Worm (Caenorhabditis elegans) whole organism, L4 larva: Measurements from ENCODE around the gene nipa-1.

Experiments
- D1046.2 ChIP-seq: fragments of 200-800 bp; sonication (Bioruptor generic); IDR thresholded peaks from 2 replicates; pipeline ENCODE4 v1.3.6; 2022; ENCODE audit warnings: missing genetic modification characterization, missing compliant biosample characterization
- Y105C5A.15 ChIP-seq: fragments of 200-800 bp; sonication (Bioruptor generic); IDR thresholded peaks from 2 replicates; pipeline ENCODE4 v1.3.6; 2022; ENCODE audit warnings: missing genetic modification characterization, missing compliant biosample characterization
- Y5F2A.4 ChIP-seq: fragments of 200-800 bp; sonication (Bioruptor generic); optimal IDR thresholded peaks from 2 replicates; lab custom pipeline; 2018; ENCODE audit warnings: mild to moderate bottlenecking, missing genetic modification characterization, missing compliant biosample characterization
- ama-1 ChIP-seq: fragments of 150-350 bp; optimal IDR thresholded peaks from 2 replicates; lab custom pipeline; 2014; ENCODE audit warnings: inconsistent platforms, mixed read lengths
- ctbp-1 ChIP-seq: fragments of 200-800 bp; sonication (Bioruptor generic); IDR thresholded peaks from 2 replicates; pipeline ENCODE4 v1.3.6; 2022; ENCODE audit warnings: missing genetic modification reagents, missing genetic modification characterization, missing compliant biosample characterization
- mep-1 ChIP-seq: fragments of 150-350 bp; sonication (generic microtip); optimal IDR thresholded peaks from 3 replicates; lab custom pipeline; 2014; ENCODE audit warnings: missing biosample characterization, missing genetic modification characterization
- pqm-1 ChIP-seq: sonication (generic microtip); optimal IDR thresholded peaks from 2 replicates; lab custom pipeline; 2017; ENCODE audit warnings: missing biosample characterization, missing genetic modification characterization

DNA sequence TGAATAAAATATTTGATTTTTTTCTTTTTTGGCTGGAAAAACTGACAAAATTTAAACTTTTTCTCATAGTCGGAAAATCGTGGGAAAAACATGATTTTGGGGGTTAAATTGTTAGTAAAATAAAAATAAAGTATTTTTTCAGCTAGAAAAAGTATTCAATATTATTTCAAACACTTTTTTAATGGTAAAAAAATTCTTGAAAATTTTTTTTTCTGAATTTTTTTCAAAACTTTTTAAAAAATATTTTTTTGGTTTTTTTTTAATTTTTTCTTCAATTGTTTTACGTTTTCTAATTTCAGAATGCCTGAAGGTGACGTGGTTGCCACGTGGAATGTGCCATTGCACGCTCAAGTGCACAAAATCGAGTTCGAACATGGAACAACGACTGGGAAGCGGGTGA is 28.0 kb upstream of the nipa-1 start, which contains the start of gene C44B11.1:
- TF ChIP-seq pqm-1 (no peak), Y105C5A.15 (GFP tag; lab: Robert Waterston, UW) (no peak), D1046.2 (GFP tag; lab: Robert Waterston, UW) (no peak), ctbp-1 (GFP tag; lab: Robert Waterston, UW) (no peak), mep-1 (tag; lab: Kevin White, UChicago) (no peak), ama-1 (lab: Kevin White, UChicago) (no peak), Y5F2A.4 (GFP tag; lab: Kevin White, UChicago) (no peak)
